Worm (Caenorhabditis elegans): ENCODE measurements around the gene ZK418.13.

The ZK418.13 gene

ce11 chrIII:7076386-7076785 is at the start of gene ZK418.13:
Gene ZK418.13 (minus strand): TSS chrIII:7076486.
- no peak for TF ChIP-seq unc-62 (GFP tag; optimal IDR thresholded peaks at IDR 0.05)

ce11 chrIII:7124364-7124763 is 48.1 kb upstream of the ZK418.13 start, which contains the start of gene B0280.2:
Gene B0280.2 (plus strand): TSS chrIII:7124664.
- no peak for TF ChIP-seq unc-62 (GFP tag; optimal IDR thresholded peaks at IDR 0.05)

- no peak for TF ChIP-seq unc-62 (GFP tag; optimal IDR thresholded peaks at IDR 0.05)
Observed at ce11 chrIII:7122860-7123259, 46.6 kb upstream of the ZK418.13 start, which contains the start of the genes B0280.9 and rpia-1. Gene B0280.9 (minus strand): TSS chrIII:7122895. Gene rpia-1 (plus strand): TSS chrIII:7123128.

ce11 chrIII:7120477-7120876 is 44.2 kb upstream of the ZK418.13 start:
- no peak for TF ChIP-seq unc-62 (GFP tag; optimal IDR thresholded peaks at IDR 0.05)

ce11 chrIII:7116615-7117252 is 40.4 kb upstream of the ZK418.13 start:
- TF ChIP-seq unc-62 (GFP tag; optimal IDR thresholded peaks at IDR 0.05), result no peak

- TF ChIP-seq unc-62 (GFP tag; optimal IDR thresholded peaks at IDR 0.05), result no peak
Observed at ce11 chrIII:7114952-7115488, 38.7 kb upstream of the ZK418.13 start, which contains the start of gene nhr-10. Gene nhr-10 (minus strand): TSS chrIII:7115438.

ce11 chrIII:7112285-7112684 is 36.0 kb upstream of the ZK418.13 start:
- TF ChIP-seq unc-62 (GFP tag; optimal IDR thresholded peaks at IDR 0.05), result no peak

- no peak for TF ChIP-seq unc-62 (GFP tag; optimal IDR thresholded peaks at IDR 0.05)
Observed at ce11 chrIII:7111793-7112192, 35.5 kb upstream of the ZK418.13 start, which contains the start of gene B0280.7. Gene B0280.7 (minus strand): TSS chrIII:7111893.

ce11 chrIII:7107965-7108364 is 31.7 kb upstream of the ZK418.13 start, which contains the start of gene odd-1:
Gene odd-1 (plus strand): TSS chrIII:7108313.
- TF ChIP-seq unc-62 (GFP tag; optimal IDR thresholded peaks at IDR 0.05), result no peak

- no peak for TF ChIP-seq unc-62 (GFP tag; optimal IDR thresholded peaks at IDR 0.05)
Observed at ce11 chrIII:7106854-7107253, 30.6 kb upstream of the ZK418.13 start.

- no peak for TF ChIP-seq unc-62 (GFP tag; optimal IDR thresholded peaks at IDR 0.05)
Observed at ce11 chrIII:7103940-7104440, 27.7 kb upstream of the ZK418.13 start, which contains the start of gene cpg-2. Gene cpg-2 (minus strand): TSS chrIII:7103990.

- TF ChIP-seq unc-62 (GFP tag; optimal IDR thresholded peaks at IDR 0.05), result no peak
Observed at ce11 chrIII:7101814-7102477, 25.7 kb upstream of the ZK418.13 start.

ce11 chrIII:7100001-7100400 is 23.7 kb upstream of the ZK418.13 start, which contains the start of gene ZK418.11:
Gene ZK418.11 (plus strand): TSS chrIII:7100289.
- no peak for TF ChIP-seq unc-62 (GFP tag; optimal IDR thresholded peaks at IDR 0.05)

ce11 chrIII:7096481-7096880 is 20.2 kb upstream of the ZK418.13 start:
- no peak for TF ChIP-seq unc-62 (GFP tag; optimal IDR thresholded peaks at IDR 0.05)

- TF ChIP-seq unc-62 (GFP tag; optimal IDR thresholded peaks at IDR 0.05), result no peak
Observed at ce11 chrIII:7095156-7095555, 18.9 kb upstream of the ZK418.13 start, which contains the start of gene nhr-9. Gene nhr-9 (plus strand): TSS chrIII:7095462.

ce11 chrIII:7091042-7091441 is 14.8 kb upstream of the ZK418.13 start, which contains the start of gene ZK418.2:
Gene ZK418.2 (plus strand): TSS chrIII:7091342.
- TF ChIP-seq unc-62 (GFP tag; optimal IDR thresholded peaks at IDR 0.05), result no peak

Data from whole organism, dauer.